Worm (Caenorhabditis elegans): ENCODE results near the gene nlp-19.

Gene nlp-19

DNA sequence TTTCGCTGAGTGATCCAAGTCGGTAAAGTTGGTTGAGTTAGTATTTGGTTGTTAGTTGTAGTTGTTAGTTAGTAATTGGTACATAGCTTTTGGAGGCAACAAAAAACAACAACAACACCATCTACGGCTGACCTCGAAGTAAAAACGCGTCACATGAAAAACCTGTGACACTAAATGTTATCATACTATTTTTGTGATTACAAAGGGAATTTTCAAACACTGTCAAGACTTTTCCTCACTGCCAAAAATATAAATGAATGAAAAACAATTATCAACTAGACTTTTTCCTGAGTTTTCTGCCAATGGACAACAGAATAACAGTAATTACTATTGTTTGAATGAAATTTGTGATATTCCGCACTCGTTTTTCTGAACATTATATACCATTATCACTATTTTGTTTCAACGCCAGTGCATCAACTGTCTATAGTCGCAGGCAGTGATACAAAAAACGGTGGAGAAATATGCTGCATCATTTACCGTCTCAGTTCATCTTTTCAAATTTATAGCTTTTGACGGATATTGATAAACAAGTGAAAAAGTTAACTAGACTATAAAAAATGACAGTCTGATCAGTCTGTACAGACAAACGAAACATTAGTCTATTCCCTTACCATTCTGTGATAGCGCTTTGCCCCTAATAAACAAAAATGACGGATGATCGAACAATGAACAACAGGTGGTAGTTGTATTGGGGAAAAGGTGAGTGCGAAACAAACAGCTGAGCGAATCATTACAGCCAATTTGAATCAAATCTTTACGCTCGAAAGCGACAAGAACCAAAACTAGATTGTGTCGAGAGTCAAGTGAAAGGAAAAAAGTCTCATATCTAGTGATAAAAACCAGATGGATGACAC, 43.9 kb upstream of the nlp-19 start (continued):
- TF ChIP-seq sptf-1 (tag; optimal IDR thresholded peaks at IDR 0.05) = no peak
- TF ChIP-seq sox-4 (tag; optimal IDR thresholded peaks at IDR 0.05) = no peak
- peak; percentile 8 for TF ChIP-seq nhr-71 (tag; optimal IDR thresholded peaks at IDR 0.05)
- TF ChIP-seq lin-14 (GFP tag; optimal IDR thresholded peaks at IDR 0.05) = peak; percentile 26

DNA sequence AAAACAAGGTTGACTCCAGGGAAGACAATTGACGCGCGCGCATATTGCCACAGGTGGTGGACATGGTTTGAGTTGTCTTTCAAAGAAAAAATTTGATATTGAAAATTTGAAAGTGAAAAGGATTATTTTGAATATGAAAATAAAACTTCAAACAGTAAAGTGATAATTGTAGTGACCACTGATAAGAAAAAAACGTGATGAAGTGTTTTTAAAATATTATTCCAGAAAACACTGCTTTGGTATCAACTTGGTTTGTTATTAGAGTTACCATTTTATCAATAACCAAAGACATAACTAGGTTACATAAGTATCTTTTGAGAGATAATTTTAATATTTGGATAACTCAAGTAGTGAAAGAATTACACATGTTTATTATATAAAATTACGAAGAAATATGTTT, 42.3 kb upstream of the nlp-19 start:
- TF ChIP-seq elt-2 (tag; optimal IDR thresholded peaks at IDR 0.05) (peak; percentile 43), efl-1 (optimal IDR thresholded peaks at IDR 0.05) (no peak), efl-1 (GFP tag; optimal IDR thresholded peaks at IDR 0.05 in 1 of 2) (no peak)

ce11 chrX:10919613-10920012, 38.9 kb upstream of the nlp-19 start, which contains the start of gene nstp-9:
TSS of gene nstp-9 (minus strand) at chrX:10919713.
- TF ChIP-seq hlh-4 (tag; optimal IDR thresholded peaks at IDR 0.05) (peak; percentile 81), elt-3 (tag; optimal IDR thresholded peaks at IDR 0.05) (no peak), efl-1 (optimal IDR thresholded peaks at IDR 0.05) (no peak), efl-1 (GFP tag; optimal IDR thresholded peaks at IDR 0.05 in 1 of 2) (peak in 1 of 2 experiments; percentile 12)

DNA sequence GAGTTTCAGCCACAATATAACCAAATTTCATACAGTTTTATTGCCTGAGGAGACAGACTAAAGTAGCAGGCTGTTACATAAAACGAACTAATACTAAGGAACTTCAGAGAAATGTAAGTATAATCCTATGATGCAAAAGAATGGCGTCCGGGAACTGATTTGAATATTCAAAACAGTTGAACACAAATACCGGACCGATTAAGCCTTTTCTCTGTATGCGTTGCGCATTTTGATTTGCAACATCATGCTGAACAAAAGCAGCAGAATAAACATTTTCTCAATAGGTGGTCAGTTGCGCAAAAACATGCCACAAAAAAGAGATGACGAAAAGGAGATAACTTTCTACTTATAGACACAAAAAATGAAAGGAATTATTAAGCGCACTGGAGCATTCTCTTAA, 34.5 kb upstream of the nlp-19 start:
- TF ChIP-seq zag-1 (tag; optimal IDR thresholded peaks at IDR 0.05) (no peak), blmp-1 (tag; optimal IDR thresholded peaks at IDR 0.05) (no peak), ceh-63 (GFP tag; optimal IDR thresholded peaks at IDR 0.05) (no peak), elt-3 (tag; optimal IDR thresholded peaks at IDR 0.05) (no peak), tbx-2 (tag; optimal IDR thresholded peaks at IDR 0.05) (no peak), lsy-2 (tag; optimal IDR thresholded peaks at IDR 0.05) (no peak), ztf-11 (tag; optimal IDR thresholded peaks at IDR 0.05) (no peak), unc-30 (tag; optimal IDR thresholded peaks at IDR 0.05) (no peak), alr-1 (tag; optimal IDR thresholded peaks at IDR 0.05; ENCODE audit: borderline replicate concordance) (no peak), swsn-7 (tag; optimal IDR thresholded peaks at IDR 0.05) (no peak), egl-27 (tag; optimal IDR thresholded peaks at IDR 0.05) (no peak), ceh-8 (GFP tag; optimal IDR thresholded peaks at IDR 0.05) (no peak)

- TF ChIP-seq fkh-10 (GFP tag; optimal IDR thresholded peaks at IDR 0.05) (no peak), lin-39 (tag; optimal IDR thresholded peaks at IDR 0.05) (no peak), lin-35 (GFP tag; optimal IDR thresholded peaks at IDR 0.05) (no peak), hpl-2 (GFP tag; optimal IDR thresholded peaks at IDR 0.05) (no peak), lir-3 (tag; optimal IDR thresholded peaks at IDR 0.05; ENCODE audit: poor library complexity) (no peak), nhr-77 (tag; optimal IDR thresholded peaks at IDR 0.05) (no peak), grh-1 (GFP tag; IDR thresholded peaks at IDR 0.05) (no peak), sup-37 (GFP tag; optimal IDR thresholded peaks at IDR 0.05) (no peak), mef-2 (tag; optimal IDR thresholded peaks at IDR 0.05) (no peak), F16B12.6 (tag; optimal IDR thresholded peaks at IDR 0.05) (no peak), nhr-47 (tag; optimal IDR thresholded peaks at IDR 0.05) (no peak), skn-1 (tag; optimal IDR thresholded peaks at IDR 0.05) (no peak), vab-15 (tag; optimal IDR thresholded peaks at IDR 0.05) (no peak), C04F5.9 (tag; optimal IDR thresholded peaks at IDR 0.05) (no peak), C34B4.2 (tag; optimal IDR thresholded peaks at IDR 0.05) (no peak), snpc-4 (tag; optimal IDR thresholded peaks at IDR 0.05) (no peak), egl-27 (tag; optimal IDR thresholded peaks at IDR 0.05) (no peak), isw-1 (GFP tag; IDR thresholded peaks at IDR 0.05) (no peak)
Observed at ce11 chrX:10927136-10927535, 31.4 kb upstream of the nlp-19 start.

All from whole organism, L1 larva.